Worm (Caenorhabditis elegans): Measurements from ENCODE around the gene K09C4.4.

ce11 chrX:3310702-3311101 is 21.4 kb downstream of the K09C4.4 start:
- TF ChIP-seq nhr-28 (tag; optimal IDR thresholded peaks at IDR 0.05), result no peak
- TF ChIP-seq unc-39 (tag; optimal IDR thresholded peaks at IDR 0.05), result no peak
- no peak for TF ChIP-seq nhr-237 (tag; optimal IDR thresholded peaks at IDR 0.05)
- TF ChIP-seq snpc-4 (tag; optimal IDR thresholded peaks at IDR 0.05), result no peak
- no peak for TF ChIP-seq mab-5 (tag; optimal IDR thresholded peaks at IDR 0.05)
- TF ChIP-seq unc-62 (GFP tag; optimal IDR thresholded peaks at IDR 0.05), result no peak
- TF ChIP-seq elt-1 (tag; optimal IDR thresholded peaks at IDR 0.05; ENCODE audit: borderline replicate concordance, insufficient read depth), result no peak
- no peak for TF ChIP-seq ceh-83 (GFP tag; optimal IDR thresholded peaks at IDR 0.05)
- no peak for TF ChIP-seq cnd-1 (tag; optimal IDR thresholded peaks at IDR 0.05)
- no peak for TF ChIP-seq elt-3 (tag; optimal IDR thresholded peaks at IDR 0.05)
- TF ChIP-seq lin-13 (tag; optimal IDR thresholded peaks at IDR 0.05), result no peak

Data from whole organism, mixed stage, embryonic.